Fruit fly (Drosophila melanogaster) whole organism, embryonic: ENCODE measurements around the gene edin.

Experiments used
- Awh ChIP-seq: fragments of 200-800 bp; sonication (Bioruptor generic); IDR thresholded peaks from 2 replicates; pipeline ENCODE4, ENCODE4 v1.3.6; 2022; ENCODE audit warnings: missing biosample characterization, missing genetic modification characterization
- BEAF-32 ChIP-seq: fragments of 200-800 bp; sonication (Bioruptor generic); optimal IDR thresholded peaks from 3 replicates; lab custom pipeline; 2017; ENCODE audit warnings: missing biosample characterization, missing genetic modification characterization, mild to moderate bottlenecking, moderate library complexity, missing genetic modification reagents
- Bdp1 ChIP-seq: fragments of 200-800 bp; sonication (Bioruptor generic); optimal IDR thresholded peaks from 3 replicates; lab custom pipeline; 2016; ENCODE audit warnings: missing biosample characterization, missing genetic modification characterization
- C15 ChIP-seq: fragments of 200-800 bp; sonication (Bioruptor generic); IDR thresholded peaks from 3 replicates; pipeline ENCODE4 v1.3.6; 2022; ENCODE audit warnings: missing biosample characterization, missing genetic modification characterization
- CG10321 ChIP-seq: fragments of 200-800 bp; sonication (Bioruptor generic); IDR thresholded peaks from 2 replicates; pipeline ENCODE4 v1.3.6; 2022; ENCODE audit warnings: missing biosample characterization, missing genetic modification characterization
- CG11398 ChIP-seq: fragments of 200-800 bp; sonication (Bioruptor generic); optimal IDR thresholded peaks from 2 replicates; lab custom pipeline; 2016; ENCODE audit warnings: missing biosample characterization, missing genetic modification characterization
- CG11560 ChIP-seq: fragments of 200-800 bp; sonication (Bioruptor generic); IDR thresholded peaks from 3 replicates; pipeline ENCODE4 v1.3.6; 2022; ENCODE audit warnings: missing biosample characterization, missing genetic modification characterization
- CG11695 ChIP-seq: fragments of 200-800 bp; sonication (Bioruptor generic); IDR thresholded peaks from 3 replicates; pipeline ENCODE4 v1.3.6; 2022; ENCODE audit warnings: missing biosample characterization, missing genetic modification characterization
- CG12219 ChIP-seq: fragments of 200-800 bp; sonication (Bioruptor generic); optimal IDR thresholded peaks from 3 replicates; lab custom pipeline; 2018; ENCODE audit warnings: missing biosample characterization, mild to moderate bottlenecking, missing genetic modification characterization
- CG13123 ChIP-seq: fragments of 200-800 bp; sonication (Bioruptor generic); optimal IDR thresholded peaks from 2 replicates; lab custom pipeline; 2016; ENCODE audit warnings: missing biosample characterization, missing genetic modification characterization
- CG13894 ChIP-seq: fragments of 200-800 bp; sonication (Bioruptor generic); optimal IDR thresholded peaks from 3 replicates; lab custom pipeline; 2018; ENCODE audit warnings: missing biosample characterization, mild to moderate bottlenecking, missing genetic modification characterization, moderate library complexity
- CG14667 ChIP-seq: fragments of 200-800 bp; sonication (Bioruptor generic); IDR thresholded peaks from 2 replicates; pipeline ENCODE4 v1.3.6; 2022; ENCODE audit warnings: missing biosample characterization, missing genetic modification characterization
- CG1603 ChIP-seq: fragments of 200-800 bp; sonication (Bioruptor generic); optimal IDR thresholded peaks from 2 replicates; lab custom pipeline; 2019; ENCODE audit warnings: missing biosample characterization, mild to moderate bottlenecking, missing genetic modification characterization, moderate library complexity
- CG1792 ChIP-seq: fragments of 200-800 bp; sonication (Bioruptor generic); optimal IDR thresholded peaks from 2 replicates; lab custom pipeline; 2016; ENCODE audit warnings: missing biosample characterization, missing genetic modification characterization
- CG3163 ChIP-seq: fragments of 200-800 bp; sonication (Bioruptor generic); optimal IDR thresholded peaks from 3 replicates; lab custom pipeline; 2016; ENCODE audit warnings: missing biosample characterization, missing genetic modification characterization
- CG34376 ChIP-seq: fragments of 200-800 bp; sonication (Bioruptor generic); optimal IDR thresholded peaks from 2 replicates; lab custom pipeline; 2018; ENCODE audit warnings: missing biosample characterization, mild to moderate bottlenecking, missing genetic modification characterization
- CG3726 ChIP-seq: fragments of 200-800 bp; sonication (Bioruptor generic); IDR thresholded peaks from 3 replicates; pipeline ENCODE4, ENCODE4 v1.3.6; 2022; ENCODE audit warnings: missing biosample characterization, missing genetic modification characterization
- CG4328 ChIP-seq: fragments of 200-800 bp; sonication (Bioruptor generic); optimal IDR thresholded peaks from 3 replicates; lab custom pipeline; 2017; ENCODE audit warnings: missing biosample characterization, missing genetic modification reagents, missing genetic modification characterization
- CG6689 ChIP-seq: fragments of 200-800 bp; sonication (Bioruptor generic); IDR thresholded peaks from 2 replicates; pipeline ENCODE4 v1.3.6; 2022; ENCODE audit warnings: missing biosample characterization, missing genetic modification characterization
- CG6813 ChIP-seq: fragments of 200-800 bp; sonication (Bioruptor generic); optimal IDR thresholded peaks from 2 replicates; lab custom pipeline; 2017; ENCODE audit warnings: missing biosample characterization, missing genetic modification characterization, mild to moderate bottlenecking, moderate library complexity, missing genetic modification reagents
- CG7786 ChIP-seq: fragments of 200-800 bp; sonication (Bioruptor generic); optimal IDR thresholded peaks from 2 replicates; lab custom pipeline; 2016; ENCODE audit warnings: missing biosample characterization, missing genetic modification characterization
- CG7987 ChIP-seq: fragments of 200-800 bp; sonication (Bioruptor generic); optimal IDR thresholded peaks from 2 replicates; lab custom pipeline; 2018; ENCODE audit warnings: missing biosample characterization, mild to moderate bottlenecking, missing genetic modification characterization, moderate library complexity
- ERR ChIP-seq: fragments of 200-800 bp; sonication (Bioruptor generic); optimal IDR thresholded peaks from 2 replicates; lab custom pipeline; 2016; ENCODE audit warnings: missing biosample characterization, missing genetic modification characterization
- Eip74EF ChIP-seq, 2 experiments: fragments of 200-800 bp in 1 of 2; fragments of >200 bp in 1 of 2; sonication (Bioruptor generic) in 1 of 2; optimal IDR thresholded peaks; 2 replicates each; lab custom pipeline; 2017 to 2019; ENCODE audit warnings: missing biosample characterization in 2 of 2, missing genetic modification characterization in 2 of 2, mild to moderate bottlenecking in 1 of 2, moderate library complexity in 1 of 2
- Fer1 ChIP-seq: fragments of 200-800 bp; sonication (Bioruptor generic); optimal IDR thresholded peaks from 2 replicates; lab custom pipeline; 2017; ENCODE audit warnings: missing biosample characterization, mild to moderate bottlenecking, missing genetic modification characterization
- HHEX ChIP-seq: fragments of 200-800 bp; sonication (Bioruptor generic); optimal IDR thresholded peaks from 3 replicates; lab custom pipeline; 2017; ENCODE audit warnings: missing biosample characterization, mild to moderate bottlenecking, missing genetic modification characterization, missing genetic modification reagents
- Hey ChIP-seq: fragments of 200-800 bp; sonication (Bioruptor generic); optimal IDR thresholded peaks from 3 replicates; lab custom pipeline; 2018; ENCODE audit warnings: missing biosample characterization, mild to moderate bottlenecking, missing genetic modification characterization
- MBD-R2 ChIP-seq: fragments of 200-800 bp; sonication (Bioruptor generic); IDR thresholded peaks from 2 replicates; pipeline ENCODE4 v1.3.6; 2022; ENCODE audit warnings: missing biosample characterization, missing genetic modification characterization
- Optix ChIP-seq: fragments of 200-800 bp; sonication (Bioruptor generic); IDR thresholded peaks from 3 replicates; pipeline ENCODE4 v1.3.6; 2022; ENCODE audit warnings: missing biosample characterization, missing genetic modification characterization
- PHDP ChIP-seq: fragments of 200-800 bp; sonication (Bioruptor generic); optimal IDR thresholded peaks from 3 replicates; lab custom pipeline; 2018; ENCODE audit warnings: missing biosample characterization, mild to moderate bottlenecking, missing genetic modification characterization, moderate library complexity
- Pdp1 ChIP-seq, 2 experiments: fragments of 200-800 bp; sonication (Bioruptor generic); optimal IDR thresholded peaks; 3 replicates each; lab custom pipeline; 2016; ENCODE audit warnings: missing biosample characterization in 2 of 2, missing genetic modification characterization in 2 of 2, mild to moderate bottlenecking in 1 of 2, moderate library complexity in 1 of 2
- Taf1 ChIP-seq: fragments of 200-800 bp; sonication (Bioruptor generic); IDR thresholded peaks from 2 replicates; pipeline ENCODE4 v1.3.6; 2022; ENCODE audit warnings: missing biosample characterization, missing genetic modification characterization
- YL-1 ChIP-seq: fragments of 200-800 bp; sonication (Bioruptor generic); optimal IDR thresholded peaks from 3 replicates; lab custom pipeline; 2017; ENCODE audit warnings: missing biosample characterization, mild to moderate bottlenecking, missing genetic modification characterization
- az2 ChIP-seq: fragments of 200-800 bp; sonication (Bioruptor generic); optimal IDR thresholded peaks from 3 replicates; lab custom pipeline; 2016; ENCODE audit warnings: missing biosample characterization, missing genetic modification characterization
- bsh ChIP-seq, 2 experiments: fragments of 200-800 bp; sonication (Bioruptor generic); optimal IDR thresholded peaks; 2 replicates each; lab custom pipeline; 2017 to 2018; ENCODE audit warnings: mild to moderate bottlenecking in 2 of 2, missing biosample characterization in 2 of 2, missing genetic modification characterization in 2 of 2, moderate library complexity in 1 of 2
- chinmo ChIP-seq: fragments of 200-800 bp; sonication (Bioruptor generic); IDR thresholded peaks from 4 replicates; pipeline ENCODE4 v1.3.6; 2022; ENCODE audit warnings: missing biosample characterization, missing genetic modification characterization; ENCODE audit not compliant: partially characterized antibody
- dimm ChIP-seq: fragments of 200-800 bp; sonication (Bioruptor generic); IDR thresholded peaks from 2 replicates; pipeline ENCODE4 v1.3.6; 2022; ENCODE audit warnings: missing biosample characterization, missing genetic modification characterization
- ems ChIP-seq: fragments of 200-800 bp; sonication (Bioruptor generic); optimal IDR thresholded peaks from 3 replicates; lab custom pipeline; 2016; ENCODE audit warnings: missing biosample characterization, missing genetic modification characterization
- hb ChIP-seq: fragments of 200-800 bp; sonication (Bioruptor generic); IDR thresholded peaks from 3 replicates; pipeline ENCODE4 v1.3.6; 2022; ENCODE audit warnings: missing biosample characterization, missing genetic modification characterization; ENCODE audit not compliant: partially characterized antibody
- jigr1 ChIP-seq: fragments of 200-800 bp; sonication (Bioruptor generic); IDR thresholded peaks from 3 replicates; pipeline ENCODE4 v1.3.6; 2022; ENCODE audit warnings: missing biosample characterization, missing genetic modification characterization
- lbe ChIP-seq: fragments of 200-800 bp; sonication (Bioruptor generic); optimal IDR thresholded peaks from 2 replicates; lab custom pipeline; 2016; ENCODE audit warnings: missing biosample characterization, mild to moderate bottlenecking, missing genetic modification characterization
- maf-S ChIP-seq: fragments of 200-800 bp; sonication (Bioruptor generic); optimal IDR thresholded peaks from 2 replicates; lab custom pipeline; 2016; ENCODE audit warnings: missing biosample characterization, missing genetic modification characterization
- seq ChIP-seq: fragments of 200-800 bp; sonication (Bioruptor generic); IDR thresholded peaks from 2 replicates; pipeline ENCODE4 v1.3.6; 2022; ENCODE audit warnings: missing biosample characterization, missing genetic modification characterization
- slp2 ChIP-seq: fragments of 200-800 bp; sonication (Bioruptor generic); optimal IDR thresholded peaks from 2 replicates; lab custom pipeline; 2016; ENCODE audit warnings: missing biosample characterization, missing genetic modification characterization
- sob ChIP-seq: fragments of 200-800 bp; sonication (Bioruptor generic); IDR thresholded peaks from 2 replicates; pipeline ENCODE4 v1.3.6; 2022; ENCODE audit warnings: missing biosample characterization, missing genetic modification characterization
- sqz ChIP-seq: fragments of 200-800 bp; sonication (Bioruptor generic); optimal IDR thresholded peaks from 3 replicates; lab custom pipeline; 2018; ENCODE audit warnings: missing biosample characterization, mild to moderate bottlenecking, missing genetic modification characterization
- sr ChIP-seq: fragments of 200-800 bp; sonication (Bioruptor generic); IDR thresholded peaks from 3 replicates; pipeline ENCODE4 v1.3.6; 2022; ENCODE audit warnings: missing biosample characterization, missing genetic modification characterization
- vvl ChIP-seq: fragments of 200-800 bp; sonication (Bioruptor generic); IDR thresholded peaks from 2 replicates; pipeline ENCODE4 v1.3.6; 2022; ENCODE audit warnings: missing biosample characterization, missing genetic modification characterization

The edin gene

DNA sequence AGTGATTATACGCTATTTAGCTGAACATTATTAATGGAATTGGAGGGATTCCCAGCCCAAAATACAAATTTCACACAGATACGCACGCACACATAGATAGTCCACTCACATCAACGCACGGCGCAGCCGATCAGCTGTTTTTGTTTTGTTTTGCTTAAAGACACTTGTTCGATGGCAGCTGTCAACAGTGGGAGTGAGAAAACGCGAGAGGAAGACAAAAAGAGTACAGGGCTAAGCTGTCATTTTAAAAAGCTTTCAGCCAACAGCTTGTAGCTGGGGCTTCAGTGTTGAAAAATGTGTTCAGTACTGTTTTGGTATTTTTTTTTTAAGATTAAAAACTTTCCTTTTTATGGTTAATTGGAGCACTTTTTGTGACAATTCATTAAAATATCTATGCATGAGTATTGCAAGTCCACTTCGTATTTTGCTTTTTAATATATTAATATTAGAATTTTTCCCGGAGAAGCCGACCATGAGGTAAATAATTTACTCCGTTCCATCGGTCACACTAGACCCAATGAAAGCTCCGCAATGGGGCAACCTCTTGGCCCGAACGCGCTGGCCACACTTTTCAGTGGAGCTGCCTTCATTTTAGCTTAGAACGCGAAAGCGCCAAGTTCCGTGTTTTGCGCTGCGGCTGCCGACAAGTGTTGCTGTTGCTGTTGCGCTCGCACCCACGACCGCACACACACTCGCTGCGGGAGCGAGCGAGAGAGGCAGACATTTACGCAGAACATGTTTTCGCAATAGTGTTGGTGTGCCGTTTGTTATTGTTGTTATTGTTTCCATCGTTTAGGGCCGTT is 38.4 kb downstream of the edin start (continued):
- TF ChIP-seq CG13894 (tag; lab: Kevin White, UChicago): peak; percentile 68
- peak; percentile 20; the same call in 1 of the 2 replicates for TF ChIP-seq MBD-R2 (GFP tag; lab: Robert Waterston, UW)
- TF ChIP-seq bsh (GFP tag; optimal IDR thresholded peaks at IDR 0.05; lab: Kevin White, UChicago): no peak
- TF ChIP-seq sqz (GFP tag; lab: Kevin White, UChicago): peak; percentile 17
- peak; percentile 25 for TF ChIP-seq CG1603 (tag; lab: Kevin White, UChicago)
- TF ChIP-seq slp2 (GFP tag; lab: Kevin White, UChicago): no peak
- TF ChIP-seq CG11695 (GFP tag; lab: Robert Waterston, UW): no peak
- peak; percentile 58 for TF ChIP-seq ems
- peak; percentile 10 for TF ChIP-seq HHEX
- no peak for TF ChIP-seq CG12219 (GFP tag; lab: Kevin White, UChicago)
- TF ChIP-seq C15 (GFP tag; lab: Robert Waterston, UW): no peak
- no peak for TF ChIP-seq maf-S
- TF ChIP-seq lbe: peak; percentile 77
- no peak for TF ChIP-seq CG1792 (GFP tag; lab: Kevin White, UChicago)
- no peak for TF ChIP-seq CG7786
- peak; percentile 23 to 47 for TF ChIP-seq Pdp1 (GFP tag; optimal IDR thresholded peaks at IDR 0.05; lab: Kevin White, UChicago)
- TF ChIP-seq seq: no peak
- peak; percentile 56 for TF ChIP-seq Fer1
- no peak for TF ChIP-seq jigr1 (GFP tag; lab: Robert Waterston, UW)
- peak; percentile 46 for TF ChIP-seq Hey
- TF ChIP-seq, all 482 proteins: peak for 264

DNA sequence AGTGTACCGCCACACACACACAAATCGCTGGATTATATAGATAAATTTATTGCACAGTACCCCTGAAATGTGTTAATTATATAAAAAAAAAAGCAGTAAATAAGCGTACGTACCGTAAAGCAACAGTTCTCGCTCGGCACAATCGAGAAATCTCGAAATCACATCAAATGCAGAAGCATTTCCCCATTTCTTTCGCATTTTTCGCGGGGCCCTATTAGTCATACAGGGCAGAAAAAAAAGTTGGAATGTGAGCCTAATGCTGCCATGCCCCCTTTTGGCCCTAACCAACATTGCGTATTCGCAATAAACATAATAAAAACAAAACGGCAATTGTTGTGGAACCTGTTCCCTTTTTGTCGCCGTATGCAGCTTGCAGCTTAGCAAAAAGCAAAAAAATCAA is 39.1 kb downstream of the edin start:
- TF ChIP-seq CG10321 (GFP tag; lab: Robert Waterston, UW) (no peak), dimm (GFP tag; lab: Robert Waterston, UW) (no peak), ERR (GFP tag; lab: Kevin White, UChicago) (no peak), az2 (GFP tag; lab: Kevin White, UChicago) (no peak)

DNA sequence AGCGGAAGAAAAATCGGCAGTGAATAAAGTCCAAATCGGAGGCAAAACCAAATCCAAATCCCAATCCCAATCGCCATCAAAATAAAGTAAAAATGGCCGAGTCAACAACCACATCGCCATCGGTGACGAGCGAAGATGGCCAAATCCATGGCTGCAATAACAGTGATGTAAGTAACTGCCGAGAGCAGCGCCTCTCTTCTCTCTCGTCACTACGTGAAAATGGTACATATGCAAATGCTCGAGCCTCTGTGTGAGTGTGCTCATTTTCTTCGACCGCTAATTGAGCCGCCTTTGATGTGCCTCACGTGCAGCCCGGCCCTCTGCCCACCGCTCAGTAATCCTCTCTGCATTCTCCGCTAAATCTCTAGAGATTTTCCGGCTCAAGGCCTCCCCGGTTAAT is 39.7 kb downstream of the edin start:
- peak; percentile 75 for TF ChIP-seq Awh (GFP tag; lab: Robert Waterston, UW)
- TF ChIP-seq CG14667 (GFP tag; lab: Robert Waterston, UW): no peak
- TF ChIP-seq Optix (GFP tag; lab: Robert Waterston, UW): 0 out of 3 replicates have a peak, but pooled peaks have one; percentile 5
- no peak for TF ChIP-seq CG3163 (GFP tag; lab: Kevin White, UChicago)
- TF ChIP-seq CG3726: no peak
- TF ChIP-seq Bdp1 (GFP tag; lab: Kevin White, UChicago): no peak
- no peak for TF ChIP-seq CG11398 (GFP tag; lab: Kevin White, UChicago)
- no peak for TF ChIP-seq hb
- TF ChIP-seq CG11560 (tag; lab: Robert Waterston, UW): no peak
- no peak for TF ChIP-seq PHDP
- TF ChIP-seq sr (GFP tag; lab: Robert Waterston, UW): no peak
- TF ChIP-seq CG7987 (GFP tag; lab: Kevin White, UChicago): peak; percentile 25
- TF ChIP-seq CG13123 (GFP tag; lab: Kevin White, UChicago): no peak
- TF ChIP-seq CG4328 (GFP tag; lab: Kevin White, UChicago): no peak
- no peak for TF ChIP-seq CG6813 (GFP tag; lab: Kevin White, UChicago)
- TF ChIP-seq Eip74EF (GFP tag; optimal IDR thresholded peaks at IDR 0.05; lab: Kevin White, UChicago): peak in 1 of 2 experiments; percentile 49
- TF ChIP-seq sob (GFP tag; lab: Robert Waterston, UW): 0 out of 2 replicates have a peak, but pooled peaks have one; percentile 8
- peak; percentile 48; the same call in 1 of the 2 replicates for TF ChIP-seq vvl
- TF ChIP-seq Taf1: no peak
- TF ChIP-seq CG6689 (GFP tag; lab: Robert Waterston, UW): no peak
- no peak for TF ChIP-seq YL-1
- no peak for TF ChIP-seq BEAF-32 (GFP tag; lab: Kevin White, UChicago)
- TF ChIP-seq CG34376: no peak
- TF ChIP-seq chinmo (GFP tag; lab: Robert Waterston, UW): 0 out of 4 replicates have a peak, but pooled peaks have one; percentile 51
